Worm (Caenorhabditis elegans) whole organism, L1 larva: ENCODE measurements around the gene ZC302.3.

Source experiments
- Y116A8C.19 ChIP-seq: sonication (generic microtip); optimal IDR thresholded peaks from 2 replicates; lab custom pipeline; 2016; ENCODE audit warnings: missing compliant biosample characterization, missing genetic modification characterization, borderline replicate concordance
- blmp-1 ChIP-seq: fragments of 150-350 bp; optimal IDR thresholded peaks from 2 replicates; lab custom pipeline; 2014; ENCODE audit warnings: missing biosample characterization, missing genetic modification characterization
- ceh-63 ChIP-seq: fragments of 200-800 bp; sonication (Bioruptor generic); optimal IDR thresholded peaks from 2 replicates; lab custom pipeline; 2018; ENCODE audit warnings: mild to moderate bottlenecking, missing genetic modification characterization, missing compliant biosample characterization
- ceh-8 ChIP-seq: fragments of 200-800 bp; sonication (Bioruptor generic); optimal IDR thresholded peaks from 2 replicates; lab custom pipeline; 2018; ENCODE audit warnings: mild to moderate bottlenecking, missing genetic modification characterization, moderate library complexity, missing compliant biosample characterization
- ceh-90 ChIP-seq: sonication (generic microtip); optimal IDR thresholded peaks from 2 replicates; lab custom pipeline; 2016; ENCODE audit warnings: missing genetic modification characterization, missing compliant biosample characterization
- efl-1 ChIP-seq, 4 experiments: fragments of 150-350 bp; optimal IDR thresholded peaks in 3 of 4; peaks in 1 of 4; 1 replicate in 1 of 4; 2 replicates in 3 of 4; lab custom pipeline; 2014; ENCODE audit warnings: missing biosample characterization in 2 of 4, missing genetic modification characterization in 2 of 4, missing genetic modification reagents in 2 of 4
- efl-3 ChIP-seq: fragments of 200-800 bp; sonication (Bioruptor generic); optimal IDR thresholded peaks from 2 replicates; lab custom pipeline; 2018; ENCODE audit warnings: mild to moderate bottlenecking, missing genetic modification characterization, missing compliant biosample characterization
- egl-13 ChIP-seq: sonication (generic microtip); optimal IDR thresholded peaks from 2 replicates; lab custom pipeline; 2016; ENCODE audit warnings: missing genotype, missing genetic modification reagents, missing genetic modification characterization, missing compliant biosample characterization
- elt-2 ChIP-seq: sonication (generic microtip); optimal IDR thresholded peaks from 2 replicates; lab custom pipeline; 2016; ENCODE audit warnings: missing genetic modification characterization, mild to moderate bottlenecking, inconsistent platforms, missing compliant biosample characterization, missing genetic modification reagents
- elt-3 ChIP-seq, 6 experiments: fragments of 150-350 bp in 1 of 6; sonication (generic microtip); optimal IDR thresholded peaks; 2 replicates each; lab custom pipeline; 2017 to 2018; ENCODE audit warnings: missing biosample characterization in 6 of 6, missing genetic modification characterization in 6 of 6, inconsistent platforms in 1 of 6
- fkh-10 ChIP-seq: sonication (generic microtip); optimal IDR thresholded peaks from 2 replicates; lab custom pipeline; 2017; ENCODE audit warnings: missing biosample characterization, missing genetic modification reagents, missing genetic modification characterization
- fkh-4 ChIP-seq: sonication (generic microtip); optimal IDR thresholded peaks from 2 replicates; lab custom pipeline; 2016; ENCODE audit warnings: missing compliant biosample characterization, missing genetic modification characterization, borderline replicate concordance
- fos-1 ChIP-seq: fragments of 150-350 bp; optimal IDR thresholded peaks from 2 replicates; lab custom pipeline; 2014; ENCODE audit warnings: missing biosample characterization, missing genetic modification characterization
- hlh-17 ChIP-seq: fragments of 200-800 bp; sonication (Bioruptor generic); optimal IDR thresholded peaks from 2 replicates; lab custom pipeline; 2018; ENCODE audit warnings: missing genetic modification characterization, mild to moderate bottlenecking, missing compliant biosample characterization, moderate library complexity, borderline replicate concordance
- hpl-2 ChIP-seq: fragments of 150-350 bp; optimal IDR thresholded peaks from 2 replicates; lab custom pipeline; 2014; ENCODE audit warnings: missing biosample characterization, missing genetic modification reagents, missing genetic modification characterization
- irx-1 ChIP-seq: sonication (generic microtip); optimal IDR thresholded peaks from 2 replicates; lab custom pipeline; 2016; ENCODE audit warnings: missing genetic modification characterization, missing compliant biosample characterization
- isw-1 ChIP-seq: fragments of 200-800 bp; sonication (Bioruptor generic); IDR thresholded peaks from 2 replicates; pipeline ENCODE4 v1.3.6; 2022; ENCODE audit warnings: missing genetic modification characterization, missing compliant biosample characterization
- jun-1 ChIP-seq: fragments of 150-350 bp; optimal IDR thresholded peaks from 2 replicates; lab custom pipeline; 2014; ENCODE audit warnings: missing biosample characterization, missing genetic modification reagents, missing genetic modification characterization
- lin-13 ChIP-seq: fragments of 150-350 bp; optimal IDR thresholded peaks from 2 replicates; lab custom pipeline; 2014; ENCODE audit warnings: missing biosample characterization, missing genetic modification reagents, missing genetic modification characterization
- lin-14 ChIP-seq: fragments of 200-800 bp; sonication (Bioruptor generic); optimal IDR thresholded peaks from 2 replicates; lab custom pipeline; 2018; ENCODE audit warnings: mild to moderate bottlenecking, missing genetic modification characterization, moderate library complexity, missing compliant biosample characterization
- lin-35 ChIP-seq, 2 experiments: fragments of 150-350 bp; optimal IDR thresholded peaks; 2 replicates each; lab custom pipeline; 2014; ENCODE audit warnings: missing biosample characterization in 2 of 2, missing genetic modification characterization in 2 of 2, missing genetic modification reagents in 2 of 2
- lin-39 ChIP-seq: fragments of 150-350 bp; optimal IDR thresholded peaks from 2 replicates; lab custom pipeline; 2014; ENCODE audit warnings: missing biosample characterization, missing genetic modification reagents, missing genetic modification characterization
- lir-3 ChIP-seq: sonication (generic microtip); optimal IDR thresholded peaks from 2 replicates; lab custom pipeline; 2016; ENCODE audit warnings: mild to moderate bottlenecking, missing genetic modification characterization, moderate library complexity, missing compliant biosample characterization; ENCODE audit not compliant: poor library complexity
- lsy-2 ChIP-seq, 2 experiments: fragments of 150-350 bp; optimal IDR thresholded peaks; 2 replicates each; lab custom pipeline; 2014; ENCODE audit warnings: missing biosample characterization in 2 of 2, missing genetic modification characterization in 2 of 2
- mab-9 ChIP-seq: fragments of 200-800 bp; sonication (Bioruptor generic); IDR thresholded peaks from 2 replicates; pipeline ENCODE4 v1.3.6; 2022; ENCODE audit warnings: missing genetic modification reagents, missing genetic modification characterization, missing compliant biosample characterization
- mdl-1 ChIP-seq, 2 experiments: fragments of 150-350 bp; optimal IDR thresholded peaks; 2 replicates each; lab custom pipeline; 2014 to 2017; ENCODE audit warnings: missing biosample characterization in 2 of 2, missing genetic modification characterization in 2 of 2, inconsistent platforms in 1 of 2
- mef-2 ChIP-seq: fragments of 150-350 bp; optimal IDR thresholded peaks from 2 replicates; lab custom pipeline; 2014; ENCODE audit warnings: missing biosample characterization, missing genetic modification characterization
- mep-1 ChIP-seq: fragments of 150-350 bp; optimal IDR thresholded peaks from 2 replicates; lab custom pipeline; 2014; ENCODE audit warnings: missing biosample characterization, missing genetic modification characterization
- nhr-11 ChIP-seq: fragments of 150-350 bp; optimal IDR thresholded peaks from 2 replicates; lab custom pipeline; 2014; ENCODE audit warnings: missing biosample characterization, missing genetic modification characterization
- nhr-20 ChIP-seq: sonication (generic microtip); optimal IDR thresholded peaks from 2 replicates; lab custom pipeline; 2016; ENCODE audit warnings: mild to moderate bottlenecking, missing genetic modification characterization, missing compliant biosample characterization
- nhr-47 ChIP-seq: sonication (generic microtip); optimal IDR thresholded peaks from 2 replicates; lab custom pipeline; 2016; ENCODE audit warnings: mild to moderate bottlenecking, missing genetic modification characterization, moderate library complexity, missing compliant biosample characterization
- nhr-84 ChIP-seq: sonication (generic microtip); optimal IDR thresholded peaks from 2 replicates; lab custom pipeline; 2017; ENCODE audit warnings: missing biosample characterization, missing genetic modification characterization
- nhr-85 ChIP-seq: sonication (generic microtip); peaks from one replicate; lab custom pipeline; 2016; ENCODE audit warnings: missing genetic modification characterization, inconsistent platforms, missing compliant biosample characterization
- nhr-90 ChIP-seq: sonication (generic microtip); optimal IDR thresholded peaks from 2 replicates; lab custom pipeline; 2016; ENCODE audit warnings: mild to moderate bottlenecking, missing genetic modification characterization, missing compliant biosample characterization; ENCODE audit not compliant: poor library complexity
- pag-3 ChIP-seq: sonication (generic microtip); optimal IDR thresholded peaks from 2 replicates; lab custom pipeline; 2017; ENCODE audit warnings: missing genetic modification characterization, mild to moderate bottlenecking, missing compliant biosample characterization, antibody characterized with exemption, borderline replicate concordance; ENCODE audit not compliant: insufficient read depth
- pqm-1 ChIP-seq: sonication (generic microtip); optimal IDR thresholded peaks from 3 replicates; lab custom pipeline; 2017; ENCODE audit warnings: missing biosample characterization, missing genetic modification characterization
- sox-4 ChIP-seq: sonication (generic microtip); optimal IDR thresholded peaks from 2 replicates; lab custom pipeline; 2016; ENCODE audit warnings: missing genetic modification characterization, missing compliant biosample characterization
- sptf-1 ChIP-seq: fragments of 150-350 bp; optimal IDR thresholded peaks from 2 replicates; lab custom pipeline; 2014; ENCODE audit warnings: missing biosample characterization, missing genetic modification characterization
- swsn-7 ChIP-seq: sonication (generic microtip); optimal IDR thresholded peaks from 2 replicates; lab custom pipeline; 2016; ENCODE audit warnings: missing genetic modification characterization, missing compliant biosample characterization
- tlp-1 ChIP-seq: fragments of 150-350 bp; optimal IDR thresholded peaks from 2 replicates; lab custom pipeline; 2014; ENCODE audit warnings: missing biosample characterization, missing genetic modification characterization
- unc-130 ChIP-seq: fragments of 150-350 bp; optimal IDR thresholded peaks from 2 replicates; lab custom pipeline; 2017; ENCODE audit warnings: missing biosample characterization, missing genetic modification characterization, inconsistent platforms
- unc-98 ChIP-seq: fragments of 200-800 bp; sonication (Bioruptor generic); IDR thresholded peaks from 2 replicates; pipeline ENCODE4 v1.3.6; 2022; ENCODE audit warnings: missing genetic modification characterization, missing compliant biosample characterization
- vab-15 ChIP-seq: sonication (generic microtip); optimal IDR thresholded peaks from 2 replicates; lab custom pipeline; 2017; ENCODE audit warnings: missing genotype, mild to moderate bottlenecking, missing genetic modification characterization, missing compliant biosample characterization
- xbp-1 ChIP-seq: sonication (generic microtip); optimal IDR thresholded peaks from 2 replicates; lab custom pipeline; 2016; ENCODE audit warnings: missing genetic modification characterization, missing compliant biosample characterization
- zag-1 ChIP-seq: fragments of 150-350 bp; optimal IDR thresholded peaks from 2 replicates; lab custom pipeline; 2014; ENCODE audit warnings: missing biosample characterization, missing genetic modification characterization
- ztf-4 ChIP-seq: fragments of 150-350 bp; optimal IDR thresholded peaks from 2 replicates; lab custom pipeline; 2014; ENCODE audit warnings: missing biosample characterization, missing genetic modification characterization

ZC302.3 gene

ce11 chrV:10720876-10721275 is 20.4 kb downstream of the ZC302.3 start:
- TF ChIP-seq swsn-7 (tag; lab: Kevin White, UChicago) (no peak), nhr-20 (peak; percentile 5), efl-1 (optimal IDR thresholded peaks at IDR 0.05; lab: Kevin White, UChicago) (no peak), efl-1 (GFP tag; optimal IDR thresholded peaks at IDR 0.05 in 1 of 2; lab: Kevin White, UChicago) (peak in 1 of 2 experiments; percentile 49), nhr-84 (tag; lab: Kevin White, UChicago) (no peak), pag-3 (tag; lab: Kevin White, UChicago) (no peak), isw-1 (GFP tag; lab: Robert Waterston, UW) (no peak), egl-13 (no peak), lin-13 (GFP tag; lab: Kevin White, UChicago) (no peak), mab-9 (no peak), mdl-1 (tag; optimal IDR thresholded peaks at IDR 0.05; lab: Kevin White, UChicago) (peak in 1 of 2 experiments; percentile 40), lin-35 (GFP tag; optimal IDR thresholded peaks at IDR 0.05; lab: Kevin White, UChicago) (peak in 1 of 2 experiments; percentile 56), ceh-90 (tag; lab: Kevin White, UChicago) (no peak)
- TF ChIP-seq, all 84 proteins: peak for 4

- TF ChIP-seq lin-39 (tag; lab: Kevin White, UChicago) (no peak), isw-1 (GFP tag; lab: Robert Waterston, UW) (no peak), ceh-8 (no peak), sptf-1 (no peak), hpl-2 (GFP tag; lab: Kevin White, UChicago) (no peak), vab-15 (tag; lab: Kevin White, UChicago) (no peak), Y116A8C.19 (no peak), jun-1 (tag; lab: Kevin White, UChicago) (no peak), swsn-7 (tag; lab: Kevin White, UChicago) (no peak), xbp-1 (tag; lab: Kevin White, UChicago) (no peak), fkh-4 (tag; lab: Kevin White, UChicago) (no peak), unc-98 (GFP tag; lab: Robert Waterston, UW) (no peak), pqm-1 (tag; lab: Kevin White, UChicago) (no peak), lir-3 (tag; lab: Kevin White, UChicago) (no peak)
Observed at ce11 chrV:10720303-10720847, 20.9 kb downstream of the ZC302.3 start.

- TF ChIP-seq ceh-90 (tag; lab: Kevin White, UChicago), result no peak
- no peak for TF ChIP-seq fos-1 (tag; lab: Kevin White, UChicago)
- no peak for TF ChIP-seq zag-1 (tag; lab: Kevin White, UChicago)
- TF ChIP-seq sox-4, result peak; percentile 72
- no peak for TF ChIP-seq tlp-1 (tag; lab: Kevin White, UChicago)
- TF ChIP-seq mep-1 (tag; lab: Kevin White, UChicago), result peak; percentile 59
- no peak for TF ChIP-seq mef-2 (tag; lab: Kevin White, UChicago)
- peak in 2 of 6 experiments; percentile 88 to 89 for TF ChIP-seq elt-3 (tag; optimal IDR thresholded peaks at IDR 0.05; lab: Kevin White, UChicago)
- TF ChIP-seq nhr-11 (tag; lab: Kevin White, UChicago), result peak; percentile 28
- TF ChIP-seq hlh-17 (GFP tag; lab: Kevin White, UChicago), result no peak
- TF ChIP-seq irx-1 (tag; lab: Kevin White, UChicago), result peak; percentile 64
- no peak for TF ChIP-seq nhr-84 (tag; lab: Kevin White, UChicago)
- TF ChIP-seq lir-3 (tag; lab: Kevin White, UChicago), result peak; percentile 82
- no peak for TF ChIP-seq efl-3
- TF ChIP-seq vab-15 (tag; lab: Kevin White, UChicago), result peak; percentile 71
- TF ChIP-seq Y116A8C.19, result no peak
- no peak for TF ChIP-seq ceh-63 (GFP tag; lab: Kevin White, UChicago)
- TF ChIP-seq pag-3 (tag; lab: Kevin White, UChicago), result no peak
- TF ChIP-seq isw-1 (GFP tag; lab: Robert Waterston, UW), result no peak
- TF ChIP-seq sptf-1, result no peak
- no peak for TF ChIP-seq fkh-10 (GFP tag; lab: Kevin White, UChicago)
- peak; percentile 50 to 90 for TF ChIP-seq lsy-2 (tag; optimal IDR thresholded peaks at IDR 0.05; lab: Kevin White, UChicago)
- peak; percentile 67 for TF ChIP-seq nhr-47 (tag; lab: Kevin White, UChicago)
- TF ChIP-seq unc-98 (GFP tag; lab: Robert Waterston, UW), result no peak
- TF ChIP-seq ztf-4 (tag; lab: Kevin White, UChicago), result peak; percentile 46
- peak; percentile 86 for TF ChIP-seq unc-130 (tag; lab: Kevin White, UChicago)
- TF ChIP-seq blmp-1 (tag; lab: Kevin White, UChicago), result peak; percentile 95
- peak; percentile 50 for TF ChIP-seq swsn-7 (tag; lab: Kevin White, UChicago)
- peak; percentile 92 for TF ChIP-seq lin-14 (GFP tag; lab: Kevin White, UChicago)
- TF ChIP-seq nhr-85 (tag; lab: Kevin White, UChicago), result peak; percentile 99
- TF ChIP-seq pqm-1 (tag; lab: Kevin White, UChicago), result no peak
- peak; percentile 76 for TF ChIP-seq nhr-90
- peak; percentile 53 for TF ChIP-seq elt-2 (tag; lab: Kevin White, UChicago)
Observed at ce11 chrV:10719833-10720170, 21.5 kb downstream of the ZC302.3 start.
